Worm (Caenorhabditis elegans) whole organism, L1 larva: Measurements from ENCODE around the gene T07E3.3.

Source experiments
- C04F5.9 ChIP-seq: sonication (generic microtip); optimal IDR thresholded peaks from 2 replicates; lab custom pipeline; 2016; ENCODE audit warnings: missing genetic modification characterization, missing compliant biosample characterization
- C34B4.2 ChIP-seq: sonication (generic microtip); optimal IDR thresholded peaks from 2 replicates; lab custom pipeline; 2017; ENCODE audit warnings: mild to moderate bottlenecking, missing genetic modification characterization, missing compliant biosample characterization
- alr-1 ChIP-seq: fragments of 200-800 bp; sonication (Bioruptor generic); optimal IDR thresholded peaks from 2 replicates; lab custom pipeline; 2018; ENCODE audit warnings: borderline replicate concordance, mild to moderate bottlenecking, missing genetic modification characterization, missing compliant biosample characterization
- aly-2 ChIP-seq: fragments of 150-350 bp; optimal IDR thresholded peaks from 2 replicates; lab custom pipeline; 2014; ENCODE audit warnings: missing biosample characterization, missing genetic modification characterization
- ama-1 ChIP-seq: fragments of 150-350 bp; optimal IDR thresholded peaks from 2 replicates; lab custom pipeline; 2014
- ceh-82 ChIP-seq, 3 experiments: fragments of 150-350 bp in 1 of 3; sonication (generic microtip) in 2 of 3; optimal IDR thresholded peaks; 2 replicates each; lab custom pipeline; 2014 to 2017; ENCODE audit warnings: missing biosample characterization in 3 of 3, missing genetic modification characterization in 3 of 3
- ceh-88 ChIP-seq: fragments of 200-800 bp; sonication (Bioruptor generic); IDR thresholded peaks from 2 replicates; pipeline ENCODE4 v1.3.6; 2022; ENCODE audit warnings: missing genetic modification characterization, missing compliant biosample characterization
- dsc-1 ChIP-seq: sonication (generic microtip); optimal IDR thresholded peaks from 2 replicates; lab custom pipeline; 2016; ENCODE audit warnings: mild to moderate bottlenecking, missing genetic modification characterization, missing compliant biosample characterization
- efl-1 ChIP-seq, 4 experiments: fragments of 150-350 bp; optimal IDR thresholded peaks in 3 of 4; peaks in 1 of 4; 1 replicate in 1 of 4; 2 replicates in 3 of 4; lab custom pipeline; 2014; ENCODE audit warnings: missing biosample characterization in 2 of 4, missing genetic modification characterization in 2 of 4, missing genetic modification reagents in 2 of 4
- elt-2 ChIP-seq: sonication (generic microtip); optimal IDR thresholded peaks from 2 replicates; lab custom pipeline; 2016; ENCODE audit warnings: missing genetic modification characterization, mild to moderate bottlenecking, inconsistent platforms, missing compliant biosample characterization, missing genetic modification reagents
- fkh-10 ChIP-seq: sonication (generic microtip); optimal IDR thresholded peaks from 2 replicates; lab custom pipeline; 2017; ENCODE audit warnings: missing biosample characterization, missing genetic modification reagents, missing genetic modification characterization
- fkh-4 ChIP-seq: sonication (generic microtip); optimal IDR thresholded peaks from 2 replicates; lab custom pipeline; 2016; ENCODE audit warnings: missing compliant biosample characterization, missing genetic modification characterization, borderline replicate concordance
- fkh-8 ChIP-seq: sonication (generic microtip); optimal IDR thresholded peaks from 2 replicates; lab custom pipeline; 2016; ENCODE audit warnings: mild to moderate bottlenecking, missing genetic modification characterization, missing compliant biosample characterization
- fos-1 ChIP-seq: fragments of 150-350 bp; optimal IDR thresholded peaks from 2 replicates; lab custom pipeline; 2014; ENCODE audit warnings: missing biosample characterization, missing genetic modification characterization
- grh-1 ChIP-seq: fragments of 200-800 bp; sonication (Bioruptor generic); IDR thresholded peaks from 2 replicates; pipeline ENCODE4 v1.3.6; 2022; ENCODE audit warnings: missing genetic modification reagents, missing genetic modification characterization, missing compliant biosample characterization
- hpl-2 ChIP-seq: fragments of 150-350 bp; optimal IDR thresholded peaks from 2 replicates; lab custom pipeline; 2014; ENCODE audit warnings: missing biosample characterization, missing genetic modification reagents, missing genetic modification characterization
- irx-1 ChIP-seq: sonication (generic microtip); optimal IDR thresholded peaks from 2 replicates; lab custom pipeline; 2016; ENCODE audit warnings: missing genetic modification characterization, missing compliant biosample characterization
- isw-1 ChIP-seq: fragments of 200-800 bp; sonication (Bioruptor generic); IDR thresholded peaks from 2 replicates; pipeline ENCODE4 v1.3.6; 2022; ENCODE audit warnings: missing genetic modification characterization, missing compliant biosample characterization
- jun-1 ChIP-seq: fragments of 150-350 bp; optimal IDR thresholded peaks from 2 replicates; lab custom pipeline; 2014; ENCODE audit warnings: missing biosample characterization, missing genetic modification reagents, missing genetic modification characterization
- lin-13 ChIP-seq: fragments of 150-350 bp; optimal IDR thresholded peaks from 2 replicates; lab custom pipeline; 2014; ENCODE audit warnings: missing biosample characterization, missing genetic modification reagents, missing genetic modification characterization
- lin-35 ChIP-seq, 2 experiments: fragments of 150-350 bp; optimal IDR thresholded peaks; 2 replicates each; lab custom pipeline; 2014; ENCODE audit warnings: missing biosample characterization in 2 of 2, missing genetic modification characterization in 2 of 2, missing genetic modification reagents in 2 of 2
- lir-3 ChIP-seq: sonication (generic microtip); optimal IDR thresholded peaks from 2 replicates; lab custom pipeline; 2016; ENCODE audit warnings: mild to moderate bottlenecking, missing genetic modification characterization, moderate library complexity, missing compliant biosample characterization; ENCODE audit not compliant: poor library complexity
- lsy-2 ChIP-seq, 2 experiments: fragments of 150-350 bp; optimal IDR thresholded peaks; 2 replicates each; lab custom pipeline; 2014; ENCODE audit warnings: missing biosample characterization in 2 of 2, missing genetic modification characterization in 2 of 2
- mef-2 ChIP-seq: fragments of 150-350 bp; optimal IDR thresholded peaks from 2 replicates; lab custom pipeline; 2014; ENCODE audit warnings: missing biosample characterization, missing genetic modification characterization
- nhr-12 ChIP-seq: sonication (generic microtip); optimal IDR thresholded peaks from 2 replicates; lab custom pipeline; 2017; ENCODE audit warnings: missing biosample characterization, missing genetic modification characterization
- nhr-19 ChIP-seq: fragments of 200-800 bp; sonication (Bioruptor generic); conservative IDR thresholded peaks from 2 replicates; pipeline ENCODE4 v1.3.6; 2022; ENCODE audit warnings: missing genetic modification characterization, missing compliant biosample characterization
- nhr-77 ChIP-seq: fragments of 150-350 bp; optimal IDR thresholded peaks from 2 replicates; lab custom pipeline; 2014; ENCODE audit warnings: missing biosample characterization, missing genetic modification characterization
- nhr-90 ChIP-seq: sonication (generic microtip); optimal IDR thresholded peaks from 2 replicates; lab custom pipeline; 2016; ENCODE audit warnings: mild to moderate bottlenecking, missing genetic modification characterization, missing compliant biosample characterization; ENCODE audit not compliant: poor library complexity
- pag-3 ChIP-seq: sonication (generic microtip); optimal IDR thresholded peaks from 2 replicates; lab custom pipeline; 2017; ENCODE audit warnings: missing genetic modification characterization, mild to moderate bottlenecking, missing compliant biosample characterization, antibody characterized with exemption, borderline replicate concordance; ENCODE audit not compliant: insufficient read depth
- rnt-1 ChIP-seq: sonication (generic microtip); optimal IDR thresholded peaks from 2 replicates; lab custom pipeline; 2016; ENCODE audit warnings: mild to moderate bottlenecking, missing genetic modification characterization, moderate library complexity, missing compliant biosample characterization
- snu-23 ChIP-seq: sonication (generic microtip); optimal IDR thresholded peaks from 2 replicates; lab custom pipeline; 2016; ENCODE audit warnings: missing genetic modification characterization, missing compliant biosample characterization
- sup-37 ChIP-seq: fragments of 200-800 bp; sonication (Bioruptor generic); optimal IDR thresholded peaks from 2 replicates; lab custom pipeline; 2018; ENCODE audit warnings: mild to moderate bottlenecking, missing genetic modification characterization, missing compliant biosample characterization
- tbx-2 ChIP-seq: sonication (generic microtip); optimal IDR thresholded peaks from 2 replicates; lab custom pipeline; 2016; ENCODE audit warnings: missing genetic modification characterization, missing compliant biosample characterization
- unc-62 ChIP-seq: fragments of 150-350 bp; optimal IDR thresholded peaks from 2 replicates; lab custom pipeline; 2014; ENCODE audit warnings: missing biosample characterization, missing genetic modification reagents, missing genetic modification characterization
- zip-4 ChIP-seq: fragments of 200-800 bp; sonication (Bioruptor generic); optimal IDR thresholded peaks from 2 replicates; lab custom pipeline; 2018; ENCODE audit warnings: mild to moderate bottlenecking, missing genetic modification characterization, moderate library complexity, missing compliant biosample characterization

The T07E3.3 gene

DNA sequence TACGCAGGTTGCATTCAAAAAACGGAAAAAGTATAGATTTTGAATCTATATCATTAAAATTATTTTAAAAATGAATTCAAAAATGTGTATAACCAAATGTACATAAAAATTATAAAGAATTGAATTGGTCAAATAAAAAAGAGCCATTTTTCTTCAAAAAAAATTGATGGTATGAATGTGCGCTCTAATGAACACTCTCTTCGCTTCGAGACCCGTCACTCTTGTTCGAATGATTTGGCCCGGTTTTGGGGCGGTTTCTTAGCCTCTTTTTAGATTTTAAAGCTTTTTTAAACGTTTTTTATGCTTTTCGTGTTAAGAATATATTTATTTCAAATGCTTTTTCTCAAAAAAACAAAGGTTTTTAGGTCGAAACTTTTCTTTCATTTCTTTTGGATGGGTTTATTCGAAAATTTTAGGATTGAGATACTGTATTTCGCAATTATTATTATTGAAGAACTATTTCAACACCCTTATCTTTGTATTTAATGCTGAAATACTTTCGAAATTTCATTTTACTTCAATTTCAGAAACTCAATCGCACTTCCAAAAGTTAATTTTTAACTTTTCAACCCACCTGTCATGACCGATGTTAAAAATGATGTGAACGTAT, 26.0 kb downstream of the T07E3.3 start, which contains the start of gene inf-1 (continued):
- TF ChIP-seq dsc-1 (tag; lab: Kevin White, UChicago) (no peak), aly-2 (tag; lab: Kevin White, UChicago) (no peak), C04F5.9 (tag; lab: Kevin White, UChicago) (no peak), efl-1 (optimal IDR thresholded peaks at IDR 0.05; lab: Kevin White, UChicago) (peak; percentile 63), efl-1 (GFP tag; optimal IDR thresholded peaks at IDR 0.05 in 1 of 2; lab: Kevin White, UChicago) (peak; percentile 70 to 91), fkh-4 (tag; lab: Kevin White, UChicago) (no peak), ceh-88 (GFP tag; lab: Robert Waterston, UW) (no peak), lir-3 (tag; lab: Kevin White, UChicago) (no peak), fkh-10 (GFP tag; lab: Kevin White, UChicago) (no peak), zip-4 (no peak), grh-1 (GFP tag; lab: Robert Waterston, UW) (no peak), pag-3 (tag; lab: Kevin White, UChicago) (no peak), alr-1 (tag; lab: Kevin White, UChicago) (no peak), fos-1 (tag; lab: Kevin White, UChicago) (no peak), hpl-2 (GFP tag; lab: Kevin White, UChicago) (no peak), nhr-12 (no peak), unc-62 (GFP tag; lab: Kevin White, UChicago) (no peak), snu-23 (GFP tag; lab: Kevin White, UChicago) (peak; percentile 56), nhr-77 (tag; lab: Kevin White, UChicago) (no peak), fkh-8 (tag; lab: Kevin White, UChicago) (peak; percentile 14), nhr-19 (GFP tag; lab: Robert Waterston, UW) (no peak), lin-13 (peak; percentile 25), ceh-82 (tag; optimal IDR thresholded peaks at IDR 0.05; lab: Kevin White, UChicago) (peak in 1 of 3 experiments; percentile 40), rnt-1 (tag; lab: Kevin White, UChicago) (peak; percentile 29), lsy-2 (tag; optimal IDR thresholded peaks at IDR 0.05; lab: Kevin White, UChicago) (peak; percentile 67 to 88), tbx-2 (tag; lab: Kevin White, UChicago) (no peak), ama-1 (lab: Kevin White, UChicago) (no peak), C34B4.2 (tag; lab: Kevin White, UChicago) (no peak), mef-2 (tag; lab: Kevin White, UChicago) (no peak), jun-1 (no peak), sup-37 (no peak), isw-1 (GFP tag; lab: Robert Waterston, UW) (no peak)
- TF ChIP-seq, all 84 proteins: peak for 23

DNA sequence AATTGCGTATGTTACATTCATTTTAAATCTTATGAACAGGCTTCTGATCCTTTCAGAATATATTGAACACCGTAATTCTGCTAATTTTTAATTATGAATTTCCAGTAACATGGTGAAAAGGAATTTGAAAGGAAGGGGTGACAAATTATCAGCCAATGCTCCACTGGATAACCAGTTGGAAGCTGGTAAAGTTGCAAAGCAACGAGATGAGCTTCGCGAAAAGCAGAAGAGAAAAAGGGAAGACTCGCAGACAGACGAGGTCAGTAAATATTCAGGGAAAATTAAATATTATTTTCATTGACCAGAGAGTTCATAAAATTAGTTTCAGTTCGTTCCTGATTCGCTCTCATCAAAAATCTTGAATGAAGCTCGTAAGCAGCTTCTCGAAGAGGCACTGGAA, 28.2 kb downstream of the T07E3.3 start, which contains the start of gene byn-1:
byn-1 (plus strand) TSS at position 106 of the 400 bp plus-strand sequence.
- TF ChIP-seq lsy-2 (tag; optimal IDR thresholded peaks at IDR 0.05; lab: Kevin White, UChicago) = peak in 1 of 2 experiments; percentile 18
- TF ChIP-seq fos-1 (tag; lab: Kevin White, UChicago) = no peak
- TF ChIP-seq, all 84 proteins: peak for 1

DNA sequence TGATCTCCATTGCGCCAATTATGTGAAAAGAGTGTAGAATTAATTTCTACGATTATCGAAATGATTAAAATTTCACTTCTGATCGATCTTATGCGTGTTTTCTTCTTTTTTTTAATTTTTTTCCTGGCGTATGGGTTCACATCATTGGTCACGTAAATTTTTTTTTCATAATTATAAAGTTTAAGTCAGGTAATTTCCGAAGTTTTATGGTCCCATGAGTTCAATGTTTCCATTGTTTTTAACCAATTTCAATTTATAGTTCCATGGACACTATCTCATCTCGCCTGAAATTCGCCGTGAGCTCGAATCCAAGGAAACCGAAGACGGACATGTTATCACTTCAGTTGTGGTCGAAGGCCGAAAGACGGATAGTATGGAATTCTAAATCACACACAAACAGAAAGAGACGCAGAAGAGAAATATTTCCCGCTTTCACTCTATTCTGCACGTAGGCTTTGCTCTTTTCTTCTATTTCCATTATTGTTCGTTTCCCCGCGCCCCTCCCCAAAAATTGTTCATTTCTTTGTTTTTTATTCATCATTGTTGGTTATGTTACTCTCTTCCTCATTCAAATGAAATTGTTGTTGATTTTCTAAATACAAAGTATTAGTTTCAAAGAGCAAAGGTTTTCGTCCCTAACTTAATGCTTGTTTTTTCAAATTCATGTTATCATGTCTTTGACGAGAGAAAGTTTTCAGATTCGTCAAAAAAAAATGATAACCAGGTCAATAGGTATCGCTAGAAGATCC, 31.8 kb downstream of the T07E3.3 start, which contains the start of the genes F57B9.8 and coq-2:
F57B9.8 (minus strand) TSS at position 51 of the 749 bp plus-strand sequence.
coq-2 (plus strand) TSS at position 699 of the 749 bp plus-strand sequence.
- TF ChIP-seq fkh-10 (GFP tag; lab: Kevin White, UChicago) (no peak), irx-1 (tag; lab: Kevin White, UChicago) (no peak), nhr-77 (tag; lab: Kevin White, UChicago) (no peak), jun-1 (no peak), elt-2 (tag; lab: Kevin White, UChicago) (no peak), grh-1 (GFP tag; lab: Robert Waterston, UW) (no peak), lin-35 (GFP tag; optimal IDR thresholded peaks at IDR 0.05; lab: Kevin White, UChicago) (no peak), nhr-90 (tag; lab: Kevin White, UChicago) (no peak), mef-2 (tag; lab: Kevin White, UChicago) (no peak)
